Worm (Caenorhabditis elegans) whole organism, mixed stage, embryonic: ENCODE data around the gene F41F3.3.
A peak's percentile ranks its signal among the peaks of the same experiment; 100 is the strongest.

Experiments
- M03D4.4 ChIP-seq: sonication (generic microtip); optimal IDR thresholded peaks from 2 replicates; lab custom pipeline; 2017; ENCODE audit warnings: mild to moderate bottlenecking, missing genetic modification characterization, missing compliant biosample characterization
- bed-3 ChIP-seq: fragments of 200-800 bp; sonication (Bioruptor generic); optimal IDR thresholded peaks from 3 replicates; lab custom pipeline; 2018; ENCODE audit warnings: mild to moderate bottlenecking, missing genetic modification characterization, moderate library complexity, missing compliant biosample characterization
- blmp-1 ChIP-seq: fragments of 150-350 bp; optimal IDR thresholded peaks from 2 replicates; lab custom pipeline; 2014; ENCODE audit warnings: missing biosample characterization, missing genetic modification characterization
- ceh-39 ChIP-seq: fragments of 150-350 bp; optimal IDR thresholded peaks from 2 replicates; lab custom pipeline; 2014; ENCODE audit warnings: missing biosample characterization, missing genetic modification characterization
- ceh-43 ChIP-seq: fragments of 200-800 bp; sonication (Bioruptor generic); optimal IDR thresholded peaks from 2 replicates; lab custom pipeline; 2018; ENCODE audit warnings: mild to moderate bottlenecking, missing genetic modification characterization, moderate library complexity, missing compliant biosample characterization
- ceh-83 ChIP-seq: fragments of 200-800 bp; sonication (Bioruptor generic); optimal IDR thresholded peaks from 2 replicates; lab custom pipeline; 2018; ENCODE audit warnings: mild to moderate bottlenecking, missing genetic modification characterization, missing compliant biosample characterization
- ces-1 ChIP-seq: fragments of 150-350 bp; optimal IDR thresholded peaks from 2 replicates; lab custom pipeline; 2014; ENCODE audit warnings: missing biosample characterization, missing genetic modification reagents, missing genetic modification characterization
- cnd-1 ChIP-seq: fragments of 200-800 bp; sonication (Bioruptor generic); optimal IDR thresholded peaks from 2 replicates; lab custom pipeline; 2018; ENCODE audit warnings: mild to moderate bottlenecking, missing genetic modification characterization, missing compliant biosample characterization
- drap-1 ChIP-seq: fragments of 200-800 bp; sonication (Bioruptor generic); optimal IDR thresholded peaks from 3 replicates; lab custom pipeline; 2018; ENCODE audit warnings: mild to moderate bottlenecking, missing genetic modification characterization, missing compliant biosample characterization
- elt-1 ChIP-seq: sonication (generic microtip); optimal IDR thresholded peaks from 2 replicates; lab custom pipeline; 2017; ENCODE audit warnings: missing genetic modification characterization, mild to moderate bottlenecking, missing compliant biosample characterization, antibody characterized with exemption, moderate library complexity, borderline replicate concordance; ENCODE audit not compliant: insufficient read depth
- hlh-1 ChIP-seq: fragments of 150-350 bp; optimal IDR thresholded peaks from 2 replicates; lab custom pipeline; 2014; ENCODE audit warnings: missing biosample characterization, missing genetic modification reagents, missing genetic modification characterization
- lin-13 ChIP-seq: fragments of 150-350 bp; optimal IDR thresholded peaks from 2 replicates; lab custom pipeline; 2014; ENCODE audit warnings: missing biosample characterization, missing genetic modification characterization
- lin-32 ChIP-seq: fragments of 200-800 bp; sonication (Bioruptor generic); optimal IDR thresholded peaks from 2 replicates; lab custom pipeline; 2018; ENCODE audit warnings: mild to moderate bottlenecking, missing genetic modification characterization, missing compliant biosample characterization
- lsy-2 ChIP-seq: fragments of 150-350 bp; optimal IDR thresholded peaks from 2 replicates; lab custom pipeline; 2014; ENCODE audit warnings: missing biosample characterization, missing genetic modification characterization
- mab-5 ChIP-seq: fragments of 150-350 bp; optimal IDR thresholded peaks from 2 replicates; lab custom pipeline; 2014; ENCODE audit warnings: missing biosample characterization, missing genetic modification characterization
- mep-1 ChIP-seq: fragments of 150-350 bp; optimal IDR thresholded peaks from 2 replicates; lab custom pipeline; 2017; ENCODE audit warnings: missing biosample characterization, missing genetic modification reagents, missing genetic modification characterization, inconsistent platforms
- mls-2 ChIP-seq: sonication (generic microtip); optimal IDR thresholded peaks from 2 replicates; lab custom pipeline; 2016; ENCODE audit warnings: mild to moderate bottlenecking, missing genetic modification characterization, moderate library complexity, missing compliant biosample characterization
- nhr-2 ChIP-seq: fragments of 150-350 bp; optimal IDR thresholded peaks from 2 replicates; lab custom pipeline; 2014; ENCODE audit warnings: missing biosample characterization, missing genetic modification characterization
- nhr-237 ChIP-seq: fragments of 150-350 bp; optimal IDR thresholded peaks from 2 replicates; lab custom pipeline; 2014; ENCODE audit warnings: missing biosample characterization, missing genetic modification characterization
- nhr-28 ChIP-seq: fragments of 150-350 bp; optimal IDR thresholded peaks from 2 replicates; lab custom pipeline; 2014; ENCODE audit warnings: missing biosample characterization, missing genetic modification characterization
- nhr-76 ChIP-seq: sonication (generic microtip); optimal IDR thresholded peaks from 2 replicates; lab custom pipeline; 2017; ENCODE audit warnings: missing biosample characterization, missing genetic modification characterization
- pha-4 ChIP-seq: fragments of 150-350 bp; optimal IDR thresholded peaks from 2 replicates; lab custom pipeline; 2018; ENCODE audit warnings: missing biosample characterization, missing genetic modification reagents, missing genetic modification characterization
- snpc-4 ChIP-seq: fragments of 150-350 bp; optimal IDR thresholded peaks from 2 replicates; lab custom pipeline; 2014; ENCODE audit warnings: missing biosample characterization, missing genetic modification characterization
- sptf-1 ChIP-seq: sonication (generic microtip); optimal IDR thresholded peaks from 2 replicates; lab custom pipeline; 2017; ENCODE audit warnings: mild to moderate bottlenecking, missing genetic modification characterization, moderate library complexity, missing compliant biosample characterization
- unc-120 ChIP-seq: sonication (generic microtip); optimal IDR thresholded peaks from 2 replicates; lab custom pipeline; 2017; ENCODE audit warnings: missing genetic modification characterization, missing compliant biosample characterization; ENCODE audit not compliant: poor library complexity, severe bottlenecking
- unc-62 ChIP-seq: fragments of 150-350 bp; optimal IDR thresholded peaks from 2 replicates; lab custom pipeline; 2014; ENCODE audit warnings: missing biosample characterization, missing genetic modification reagents, missing genetic modification characterization
- ztf-11 ChIP-seq: fragments of 150-350 bp; optimal IDR thresholded peaks from 2 replicates; lab custom pipeline; 2014; ENCODE audit warnings: missing biosample characterization, missing genetic modification characterization

Gene F41F3.3

DNA sequence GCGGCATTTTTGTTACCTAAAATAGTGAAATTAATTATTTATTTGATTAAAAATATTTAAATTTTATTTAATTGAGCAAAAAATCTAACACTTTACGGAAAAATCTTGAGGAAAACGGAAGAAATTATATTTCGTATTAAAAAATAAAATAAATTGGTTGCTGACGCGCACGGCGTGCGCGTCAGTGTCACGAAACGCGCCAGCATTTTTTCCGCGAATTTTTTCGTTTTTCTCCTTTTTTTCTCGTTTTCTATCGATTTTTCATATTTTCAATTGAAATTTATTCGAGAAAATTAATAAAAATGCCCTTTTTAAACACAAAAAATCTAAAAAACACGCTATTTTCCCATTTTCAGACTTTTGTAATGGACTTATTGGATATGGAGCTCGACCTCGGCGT lies 32.2 kb downstream of the F41F3.3 start, which contains the start of the genes Y61A9LA.10 and F54D11.4:
TSS of gene Y61A9LA.10 (minus strand) at position 16 of the 400 bp plus-strand sequence.
TSS of gene F54D11.4 (plus strand) at position 350 of the 400 bp plus-strand sequence.
- TF ChIP-seq M03D4.4 (tag; lab: Kevin White, UChicago) (peak; percentile 42), nhr-237 (tag; lab: Kevin White, UChicago) (peak; percentile 14), nhr-28 (tag; lab: Kevin White, UChicago) (no peak), unc-62 (no peak), nhr-2 (tag; lab: Kevin White, UChicago) (no peak), drap-1 (no peak), mep-1 (peak; percentile 75), ceh-39 (peak; percentile 13), ceh-43 (GFP tag; lab: Kevin White, UChicago) (peak; percentile 22), ces-1 (GFP tag; lab: Kevin White, UChicago) (peak; percentile 65), sptf-1 (tag; lab: Kevin White, UChicago) (peak; percentile 64), lsy-2 (peak; percentile 20), bed-3 (GFP tag; lab: Kevin White, UChicago) (peak; percentile 4)

ce11 chrV:4606828-4607227 lies 41.2 kb downstream of the F41F3.3 start, which contains the start of gene txt-6:
Gene txt-6 (minus strand): TSS chrV:4606928.
- TF ChIP-seq nhr-2 (tag; lab: Kevin White, UChicago) (no peak), bed-3 (GFP tag; lab: Kevin White, UChicago) (no peak), nhr-76 (tag; lab: Kevin White, UChicago) (no peak), elt-1 (no peak), ceh-43 (GFP tag; lab: Kevin White, UChicago) (no peak), ceh-83 (no peak), lsy-2 (no peak), lin-13 (tag; lab: Kevin White, UChicago) (no peak), ceh-39 (no peak), mls-2 (tag; lab: Kevin White, UChicago) (no peak), unc-120 (tag; lab: Kevin White, UChicago) (no peak), snpc-4 (tag; lab: Kevin White, UChicago) (no peak), blmp-1 (tag; lab: Kevin White, UChicago) (no peak), mab-5 (tag; lab: Kevin White, UChicago) (no peak)

- TF ChIP-seq hlh-1 (tag; lab: Kevin White, UChicago) (no peak), M03D4.4 (tag; lab: Kevin White, UChicago) (no peak), bed-3 (GFP tag; lab: Kevin White, UChicago) (no peak), mab-5 (tag; lab: Kevin White, UChicago) (no peak)
Observed at ce11 chrV:4599225-4599624, 48.8 kb downstream of the F41F3.3 start.

- TF ChIP-seq lin-13 (tag; lab: Kevin White, UChicago) (no peak), mls-2 (tag; lab: Kevin White, UChicago) (no peak), ceh-39 (no peak), ces-1 (GFP tag; lab: Kevin White, UChicago) (no peak), unc-120 (tag; lab: Kevin White, UChicago) (no peak), cnd-1 (no peak), lin-32 (GFP tag; lab: Kevin White, UChicago) (no peak), ceh-43 (GFP tag; lab: Kevin White, UChicago) (no peak), sptf-1 (tag; lab: Kevin White, UChicago) (no peak), snpc-4 (tag; lab: Kevin White, UChicago) (no peak), drap-1 (no peak), ztf-11 (no peak), blmp-1 (tag; lab: Kevin White, UChicago) (no peak), pha-4 (tag; lab: Kevin White, UChicago) (no peak)
- TF ChIP-seq, all 35 proteins: peak for 0
Observed at ce11 chrV:4598489-4598888, 49.5 kb downstream of the F41F3.3 start.
